Worm (Caenorhabditis elegans) whole organism, L2 larva: ENCODE results near the gene gpx-2.
A peak's percentile ranks its signal among the peaks of the same experiment; 100 is the strongest.

ENCODE experiments used
- C34F6.9 ChIP-seq: fragments of 150-350 bp; optimal IDR thresholded peaks from 2 replicates; lab custom pipeline; 2014; ENCODE audit warnings: missing biosample characterization, missing genetic modification characterization
- F13H6.1 ChIP-seq: sonication (generic microtip); optimal IDR thresholded peaks from 2 replicates; lab custom pipeline; 2016; ENCODE audit warnings: missing genetic modification characterization, missing compliant biosample characterization
- R02D3.7 ChIP-seq: fragments of 150-350 bp; optimal IDR thresholded peaks from 2 replicates; lab custom pipeline; 2014; ENCODE audit warnings: missing biosample characterization, missing genetic modification characterization
- Y55F3AM.14 ChIP-seq: fragments of 200-800 bp; sonication (Bioruptor generic); optimal IDR thresholded peaks from 2 replicates; lab custom pipeline; 2018; ENCODE audit warnings: mild to moderate bottlenecking, missing genetic modification characterization, missing compliant biosample characterization
- alr-1 ChIP-seq: fragments of 150-350 bp; optimal IDR thresholded peaks from 2 replicates; lab custom pipeline; 2014; ENCODE audit warnings: missing biosample characterization, missing genetic modification characterization
- aly-2 ChIP-seq: fragments of 150-350 bp; optimal IDR thresholded peaks from 2 replicates; lab custom pipeline; 2014; ENCODE audit warnings: missing biosample characterization, missing genetic modification characterization
- ama-1 ChIP-seq: fragments of 150-350 bp; optimal IDR thresholded peaks from 2 replicates; lab custom pipeline; 2018; ENCODE audit warnings: inconsistent platforms
- blmp-1 ChIP-seq: sonication (generic microtip); optimal IDR thresholded peaks from 2 replicates; lab custom pipeline; 2017; ENCODE audit warnings: missing genetic modification characterization, mild to moderate bottlenecking, missing compliant biosample characterization, antibody characterized with exemption, moderate library complexity; ENCODE audit not compliant: insufficient read depth
- ceh-16 ChIP-seq: fragments of 150-350 bp; optimal IDR thresholded peaks from 2 replicates; lab custom pipeline; 2014; ENCODE audit warnings: missing biosample characterization, missing genetic modification characterization
- ceh-82 ChIP-seq: fragments of 150-350 bp; optimal IDR thresholded peaks from 2 replicates; lab custom pipeline; 2014; ENCODE audit warnings: missing biosample characterization, missing genetic modification characterization
- crh-2 ChIP-seq: sonication (generic microtip); optimal IDR thresholded peaks from 2 replicates; lab custom pipeline; 2017; ENCODE audit warnings: missing biosample characterization, missing genetic modification characterization
- dmd-4 ChIP-seq: sonication (generic microtip); optimal IDR thresholded peaks from 2 replicates; lab custom pipeline; 2017; ENCODE audit warnings: missing biosample characterization, missing genetic modification characterization
- egl-27 ChIP-seq: sonication (generic microtip); optimal IDR thresholded peaks from 3 replicates; lab custom pipeline; 2017; ENCODE audit warnings: missing biosample characterization, missing genetic modification reagents, missing genetic modification characterization
- elt-1 ChIP-seq: fragments of 150-350 bp; optimal IDR thresholded peaks from 2 replicates; lab custom pipeline; 2014; ENCODE audit warnings: missing biosample characterization, missing genetic modification characterization
- elt-3 ChIP-seq: sonication (generic microtip); optimal IDR thresholded peaks from 2 replicates; lab custom pipeline; 2017; ENCODE audit warnings: missing biosample characterization, missing genetic modification characterization
- fos-1 ChIP-seq: fragments of 150-350 bp; optimal IDR thresholded peaks from 2 replicates; lab custom pipeline; 2014; ENCODE audit warnings: missing biosample characterization, missing genetic modification characterization
- gmeb-1 ChIP-seq: fragments of 150-350 bp; optimal IDR thresholded peaks from 2 replicates; lab custom pipeline; 2014; ENCODE audit warnings: missing biosample characterization, missing genetic modification characterization
- lin-11 ChIP-seq: fragments of 150-350 bp; sonication (generic microtip); optimal IDR thresholded peaks from 2 replicates; lab custom pipeline; 2014; ENCODE audit warnings: missing biosample characterization, missing genetic modification characterization, inconsistent platforms, mixed read lengths
- lin-13 ChIP-seq: fragments of 150-350 bp; optimal IDR thresholded peaks from 2 replicates; lab custom pipeline; 2014; ENCODE audit warnings: missing biosample characterization, missing genetic modification reagents, missing genetic modification characterization
- lsy-2 ChIP-seq, 2 experiments: fragments of 150-350 bp in 1 of 2; sonication (generic microtip) in 1 of 2; optimal IDR thresholded peaks; 2 replicates each; lab custom pipeline; 2014 to 2017; ENCODE audit warnings: missing biosample characterization in 2 of 2, missing genetic modification characterization in 2 of 2
- mab-5 ChIP-seq: fragments of 150-350 bp; optimal IDR thresholded peaks from 2 replicates; lab custom pipeline; 2014; ENCODE audit warnings: missing biosample characterization, missing genetic modification characterization
- mbf-1 ChIP-seq: sonication (generic microtip); optimal IDR thresholded peaks from 2 replicates; lab custom pipeline; 2017; ENCODE audit warnings: missing biosample characterization, missing genetic modification characterization
- mdl-1 ChIP-seq, 2 experiments: fragments of 150-350 bp in 1 of 2; sonication (generic microtip) in 1 of 2; optimal IDR thresholded peaks; 2 replicates each; lab custom pipeline; 2017; ENCODE audit warnings: missing biosample characterization in 2 of 2, missing genetic modification characterization in 2 of 2
- nhr-11 ChIP-seq: fragments of 150-350 bp; optimal IDR thresholded peaks from 2 replicates; lab custom pipeline; 2014; ENCODE audit warnings: missing biosample characterization, missing genetic modification characterization
- nhr-12 ChIP-seq: fragments of 150-350 bp; optimal IDR thresholded peaks from 2 replicates; lab custom pipeline; 2014; ENCODE audit warnings: missing biosample characterization, missing genetic modification characterization
- nhr-129 ChIP-seq: fragments of 150-350 bp; optimal IDR thresholded peaks from 2 replicates; lab custom pipeline; 2014; ENCODE audit warnings: missing biosample characterization, missing genetic modification characterization
- nhr-21 ChIP-seq: fragments of 150-350 bp; optimal IDR thresholded peaks from 2 replicates; lab custom pipeline; 2014; ENCODE audit warnings: missing biosample characterization, missing genetic modification characterization
- nhr-23 ChIP-seq: fragments of 150-350 bp; optimal IDR thresholded peaks from 2 replicates; lab custom pipeline; 2014; ENCODE audit warnings: missing biosample characterization, missing genetic modification reagents, missing genetic modification characterization
- nhr-237 ChIP-seq: fragments of 150-350 bp; optimal IDR thresholded peaks from 2 replicates; lab custom pipeline; 2014; ENCODE audit warnings: missing biosample characterization, missing genetic modification characterization
- nhr-25 ChIP-seq: fragments of 150-350 bp; sonication (generic microtip); optimal IDR thresholded peaks from 3 replicates; lab custom pipeline; 2014; ENCODE audit warnings: missing biosample characterization, missing genetic modification characterization
- peb-1 ChIP-seq: fragments of 150-350 bp; optimal IDR thresholded peaks from 2 replicates; lab custom pipeline; 2014; ENCODE audit warnings: missing biosample characterization, missing genetic modification characterization
- skn-1 ChIP-seq: sonication (generic microtip); optimal IDR thresholded peaks from 2 replicates; lab custom pipeline; 2017; ENCODE audit warnings: missing biosample characterization, missing genetic modification characterization
- sma-3 ChIP-seq: sonication (generic microtip); optimal IDR thresholded peaks from 2 replicates; lab custom pipeline; 2016; ENCODE audit warnings: missing genetic modification reagents, missing genetic modification characterization, missing compliant biosample characterization
- sma-9 ChIP-seq, 2 experiments: fragments of 150-350 bp in 1 of 2; sonication (generic microtip) in 1 of 2; optimal IDR thresholded peaks; 2 replicates each; lab custom pipeline; 2014 to 2016; ENCODE audit warnings: missing genetic modification characterization in 2 of 2, mild to moderate bottlenecking in 1 of 2, missing biosample characterization in 1 of 2, missing compliant biosample characterization in 1 of 2, missing genetic modification reagents in 1 of 2, moderate library complexity in 1 of 2
- snpc-4 ChIP-seq: fragments of 150-350 bp; optimal IDR thresholded peaks from 2 replicates; lab custom pipeline; 2014; ENCODE audit warnings: missing biosample characterization, missing genetic modification characterization
- unc-39 ChIP-seq: fragments of 150-350 bp; optimal IDR thresholded peaks from 2 replicates; lab custom pipeline; 2014; ENCODE audit warnings: missing biosample characterization, missing genetic modification characterization
- unc-55 ChIP-seq: fragments of 150-350 bp; sonication (generic microtip); optimal IDR thresholded peaks from 3 replicates; lab custom pipeline; 2014; ENCODE audit warnings: missing biosample characterization, missing genetic modification reagents, missing genetic modification characterization
- unc-62 ChIP-seq: fragments of 150-350 bp; optimal IDR thresholded peaks from 2 replicates; lab custom pipeline; 2014; ENCODE audit warnings: missing biosample characterization, missing genetic modification reagents, missing genetic modification characterization
- zag-1 ChIP-seq: fragments of 150-350 bp; optimal IDR thresholded peaks from 2 replicates; lab custom pipeline; 2014; ENCODE audit warnings: missing biosample characterization, missing genetic modification characterization
- ztf-1 ChIP-seq: fragments of 200-800 bp; sonication (Bioruptor generic); conservative IDR thresholded peaks from 2 replicates; pipeline ENCODE4 v1.3.6; 2022; ENCODE audit warnings: missing genetic modification characterization, missing compliant biosample characterization
- ztf-11 ChIP-seq: sonication (generic microtip); optimal IDR thresholded peaks from 2 replicates; lab custom pipeline; 2017; ENCODE audit warnings: missing biosample characterization, missing genetic modification characterization
- ztf-4 ChIP-seq: fragments of 150-350 bp; optimal IDR thresholded peaks from 2 replicates; lab custom pipeline; 2014; ENCODE audit warnings: missing biosample characterization, missing genetic modification characterization

The gpx-2 gene

ce11 chrII:14849897-14850296 lies 16.7 kb upstream of the gpx-2 start:
- no peak for TF ChIP-seq elt-3 (tag; lab: Kevin White, UChicago)
- TF ChIP-seq mab-5 (tag; lab: Kevin White, UChicago): no peak
- TF ChIP-seq lsy-2 (tag; optimal IDR thresholded peaks at IDR 0.05; lab: Kevin White, UChicago): no peak
- TF ChIP-seq elt-1 (tag; lab: Kevin White, UChicago): no peak
- TF ChIP-seq aly-2 (tag; lab: Kevin White, UChicago): no peak
- TF ChIP-seq gmeb-1: no peak
- no peak for TF ChIP-seq blmp-1 (tag; lab: Kevin White, UChicago)
- TF ChIP-seq peb-1: no peak
- no peak for TF ChIP-seq ztf-1 (GFP tag; lab: Robert Waterston, UW)
- TF ChIP-seq, all 48 proteins: peak for 0

- TF ChIP-seq nhr-25 (tag; lab: Kevin White, UChicago) (peak; percentile 33), zag-1 (no peak), fos-1 (tag; lab: Kevin White, UChicago) (peak; percentile 28), R02D3.7 (tag; lab: Kevin White, UChicago) (no peak), lin-13 (GFP tag; lab: Kevin White, UChicago) (no peak), C34F6.9 (tag; lab: Kevin White, UChicago) (no peak), dmd-4 (no peak)
- TF ChIP-seq, all 48 proteins: peak for 2
Measured at ce11 chrII:14851483-14851882, 15.1 kb upstream of the gpx-2 start, which contains the start of gene R05H10.1. R05H10.1 (plus strand) TSS chrII:14851816.

- TF ChIP-seq unc-62 (GFP tag; lab: Kevin White, UChicago): no peak
- no peak for TF ChIP-seq ceh-82 (tag; lab: Kevin White, UChicago)
- TF ChIP-seq lsy-2 (tag; optimal IDR thresholded peaks at IDR 0.05; lab: Kevin White, UChicago): no peak
- TF ChIP-seq dmd-4: no peak
- TF ChIP-seq ztf-1 (GFP tag; lab: Robert Waterston, UW): no peak
- no peak for TF ChIP-seq alr-1 (tag; lab: Kevin White, UChicago)
- no peak for TF ChIP-seq nhr-23 (tag; lab: Kevin White, UChicago)
- TF ChIP-seq R02D3.7 (tag; lab: Kevin White, UChicago): no peak
- TF ChIP-seq lin-11 (tag; lab: Kevin White, UChicago): no peak
- TF ChIP-seq sma-3 (GFP tag; lab: Kevin White, UChicago): no peak
- no peak for TF ChIP-seq nhr-129 (tag; lab: Kevin White, UChicago)
- TF ChIP-seq sma-9 (GFP tag; optimal IDR thresholded peaks at IDR 0.05; lab: Kevin White, UChicago): no peak
- TF ChIP-seq sma-9 (tag; optimal IDR thresholded peaks at IDR 0.05; lab: Kevin White, UChicago): no peak
- no peak for TF ChIP-seq ceh-16 (tag; lab: Kevin White, UChicago)
- no peak for TF ChIP-seq blmp-1 (tag; lab: Kevin White, UChicago)
- TF ChIP-seq nhr-11 (tag; lab: Kevin White, UChicago): no peak
- no peak for TF ChIP-seq nhr-12
- TF ChIP-seq mdl-1 (tag; optimal IDR thresholded peaks at IDR 0.05; lab: Kevin White, UChicago): no peak
- TF ChIP-seq, all 48 proteins: peak for 0
Measured at ce11 chrII:14855229-14855628, 11.3 kb upstream of the gpx-2 start, which contains the start of gene R05H10.7. R05H10.7 (plus strand) TSS chrII:14855529.

- TF ChIP-seq ztf-4 (no peak), egl-27 (tag; lab: Kevin White, UChicago) (no peak), dmd-4 (no peak), mab-5 (tag; lab: Kevin White, UChicago) (no peak), nhr-25 (tag; lab: Kevin White, UChicago) (no peak), zag-1 (no peak), mbf-1 (tag; lab: Kevin White, UChicago) (no peak), gmeb-1 (peak; percentile 85), skn-1 (tag; lab: Kevin White, UChicago) (no peak), ztf-11 (tag; lab: Kevin White, UChicago) (no peak), crh-2 (tag; lab: Kevin White, UChicago) (no peak), lsy-2 (tag; optimal IDR thresholded peaks at IDR 0.05; lab: Kevin White, UChicago) (peak in 1 of 2 experiments; percentile 55), snpc-4 (tag; lab: Kevin White, UChicago) (no peak), nhr-21 (tag; lab: Kevin White, UChicago) (no peak), unc-55 (GFP tag; lab: Kevin White, UChicago) (no peak), C34F6.9 (tag; lab: Kevin White, UChicago) (peak; percentile 31), peb-1 (no peak), ztf-1 (GFP tag; lab: Robert Waterston, UW) (no peak), alr-1 (tag; lab: Kevin White, UChicago) (no peak), ama-1 (lab: Kevin White, UChicago) (no peak), R02D3.7 (tag; lab: Kevin White, UChicago) (no peak), lin-13 (GFP tag; lab: Kevin White, UChicago) (no peak), blmp-1 (tag; lab: Kevin White, UChicago) (no peak), ceh-82 (tag; lab: Kevin White, UChicago) (no peak), nhr-237 (tag; lab: Kevin White, UChicago) (no peak), Y55F3AM.14 (GFP tag; lab: Kevin White, UChicago) (no peak), mdl-1 (tag; optimal IDR thresholded peaks at IDR 0.05; lab: Kevin White, UChicago) (no peak), unc-39 (tag; lab: Kevin White, UChicago) (no peak), elt-3 (tag; lab: Kevin White, UChicago) (no peak), F13H6.1 (tag; lab: Kevin White, UChicago) (no peak), sma-3 (GFP tag; lab: Kevin White, UChicago) (peak; percentile 19)
Measured at ce11 chrII:14856922-14857321, 9.6 kb upstream of the gpx-2 start, which contains the start of gene rbm-28. rbm-28 (plus strand) TSS chrII:14857259.
